Worm (Caenorhabditis elegans) whole organism, L3 larva: ENCODE data around the gene T13C2.2.

Source experiments
- R02D3.7 ChIP-seq: fragments of 150-350 bp; optimal IDR thresholded peaks from 2 replicates; lab custom pipeline; 2014; ENCODE audit warnings: missing biosample characterization, missing genetic modification characterization
- ZK546.5 ChIP-seq: sonication (generic microtip); optimal IDR thresholded peaks from 2 replicates; lab custom pipeline; 2017; ENCODE audit warnings: missing biosample characterization, missing genetic modification characterization
- aly-2 ChIP-seq: fragments of 150-350 bp; optimal IDR thresholded peaks from 2 replicates; lab custom pipeline; 2014; ENCODE audit warnings: missing biosample characterization, missing genetic modification characterization
- ceh-28 ChIP-seq: fragments of 150-350 bp; optimal IDR thresholded peaks from 2 replicates; lab custom pipeline; 2014; ENCODE audit warnings: missing biosample characterization, missing genetic modification reagents, missing genetic modification characterization
- ceh-82 ChIP-seq: fragments of 150-350 bp; optimal IDR thresholded peaks from 2 replicates; lab custom pipeline; 2014; ENCODE audit warnings: missing biosample characterization, missing genetic modification characterization
- ceh-9 ChIP-seq: sonication (generic microtip); optimal IDR thresholded peaks from 2 replicates; lab custom pipeline; 2018; ENCODE audit warnings: missing biosample characterization, missing genetic modification characterization
- egl-27 ChIP-seq: sonication (generic microtip); optimal IDR thresholded peaks from 4 replicates; lab custom pipeline; 2017; ENCODE audit warnings: missing biosample characterization, missing genetic modification reagents, missing genetic modification characterization
- egl-5 ChIP-seq: fragments of 150-350 bp; optimal IDR thresholded peaks from 2 replicates; lab custom pipeline; 2017; ENCODE audit warnings: missing biosample characterization, missing genetic modification reagents, missing genetic modification characterization, inconsistent platforms
- elt-1 ChIP-seq: fragments of 150-350 bp; optimal IDR thresholded peaks from 2 replicates; lab custom pipeline; 2014; ENCODE audit warnings: missing biosample characterization, missing genetic modification characterization
- elt-2 ChIP-seq: sonication (generic microtip); optimal IDR thresholded peaks from 2 replicates; lab custom pipeline; 2016; ENCODE audit warnings: missing genetic modification reagents, mild to moderate bottlenecking, missing genetic modification characterization, missing compliant biosample characterization
- elt-3 ChIP-seq, 3 experiments: fragments of 150-350 bp in 1 of 3; sonication (generic microtip) in 2 of 3; optimal IDR thresholded peaks; 2 replicates in 2 of 3; 4 replicates in 1 of 3; lab custom pipeline; 2014 to 2017; ENCODE audit warnings: missing biosample characterization in 3 of 3, missing genetic modification characterization in 3 of 3
- eor-1 ChIP-seq, 2 experiments: fragments of 150-350 bp; optimal IDR thresholded peaks; 2 replicates each; lab custom pipeline; 2014 to 2018; ENCODE audit warnings: missing biosample characterization in 2 of 2, missing genetic modification characterization in 2 of 2
- fkh-10 ChIP-seq: sonication (generic microtip); optimal IDR thresholded peaks from 2 replicates; lab custom pipeline; 2017; ENCODE audit warnings: missing biosample characterization, missing genetic modification reagents, missing genetic modification characterization
- fkh-2 ChIP-seq: fragments of 150-350 bp; optimal IDR thresholded peaks from 2 replicates; lab custom pipeline; 2014; ENCODE audit warnings: missing biosample characterization, missing genetic modification reagents, missing genetic modification characterization
- fos-1 ChIP-seq: fragments of 150-350 bp; optimal IDR thresholded peaks from 2 replicates; lab custom pipeline; 2014; ENCODE audit warnings: missing biosample characterization, missing genetic modification characterization
- hmg-11 ChIP-seq: sonication (generic microtip); optimal IDR thresholded peaks from 2 replicates; lab custom pipeline; 2016; ENCODE audit warnings: missing genetic modification characterization, missing compliant biosample characterization
- jun-1 ChIP-seq: fragments of 150-350 bp; optimal IDR thresholded peaks from 2 replicates; lab custom pipeline; 2014; ENCODE audit warnings: missing biosample characterization, missing genetic modification reagents, missing genetic modification characterization
- lin-15B ChIP-seq: fragments of 150-350 bp; optimal IDR thresholded peaks from 2 replicates; lab custom pipeline; 2014; ENCODE audit warnings: missing biosample characterization, missing genetic modification characterization
- lin-39 ChIP-seq: fragments of 150-350 bp; optimal IDR thresholded peaks from 2 replicates; lab custom pipeline; 2018; ENCODE audit warnings: missing biosample characterization, missing genetic modification reagents, missing genetic modification characterization
- mdl-1 ChIP-seq: fragments of 150-350 bp; optimal IDR thresholded peaks from 2 replicates; lab custom pipeline; 2014; ENCODE audit warnings: missing biosample characterization, missing genetic modification characterization
- mml-1 ChIP-seq: fragments of 150-350 bp; sonication (generic microtip); optimal IDR thresholded peaks from 3 replicates; lab custom pipeline; 2014; ENCODE audit warnings: missing biosample characterization, missing genetic modification characterization
- nfya-1 ChIP-seq: sonication (generic microtip); optimal IDR thresholded peaks from 2 replicates; lab custom pipeline; 2017; ENCODE audit warnings: missing genetic modification characterization, mild to moderate bottlenecking, missing compliant biosample characterization, antibody characterized with exemption, moderate library complexity; ENCODE audit not compliant: insufficient read depth
- nhr-11 ChIP-seq: fragments of 150-350 bp; optimal IDR thresholded peaks from 2 replicates; lab custom pipeline; 2014; ENCODE audit warnings: missing biosample characterization, missing genetic modification characterization
- nhr-12 ChIP-seq: fragments of 150-350 bp; optimal IDR thresholded peaks from 2 replicates; lab custom pipeline; 2014; ENCODE audit warnings: missing biosample characterization, missing genetic modification characterization
- nhr-237 ChIP-seq: fragments of 150-350 bp; optimal IDR thresholded peaks from 2 replicates; lab custom pipeline; 2014; ENCODE audit warnings: missing biosample characterization, missing genetic modification characterization
- nhr-28 ChIP-seq: fragments of 150-350 bp; optimal IDR thresholded peaks from 2 replicates; lab custom pipeline; 2014; ENCODE audit warnings: missing biosample characterization, missing genetic modification characterization
- nhr-43 ChIP-seq: sonication (generic microtip); optimal IDR thresholded peaks from 2 replicates; lab custom pipeline; 2016; ENCODE audit warnings: mild to moderate bottlenecking, missing genetic modification characterization, missing compliant biosample characterization; ENCODE audit not compliant: poor library complexity, severe bottlenecking
- nhr-67 ChIP-seq: fragments of 150-350 bp; optimal IDR thresholded peaks from 2 replicates; lab custom pipeline; 2014; ENCODE audit warnings: missing biosample characterization, missing genetic modification characterization
- nhr-76 ChIP-seq: fragments of 150-350 bp; sonication (generic microtip); optimal IDR thresholded peaks from 5 replicates; lab custom pipeline; 2014; ENCODE audit warnings: missing biosample characterization, missing genetic modification characterization
- nhr-77 ChIP-seq: fragments of 150-350 bp; optimal IDR thresholded peaks from 2 replicates; lab custom pipeline; 2014; ENCODE audit warnings: missing biosample characterization, missing genetic modification characterization
- pqm-1 ChIP-seq: fragments of 150-350 bp; optimal IDR thresholded peaks from 2 replicates; lab custom pipeline; 2017; ENCODE audit warnings: missing biosample characterization, missing genetic modification characterization, inconsistent platforms
- sea-2 ChIP-seq: fragments of 150-350 bp; sonication (generic microtip); optimal IDR thresholded peaks from 4 replicates; lab custom pipeline; 2014; ENCODE audit warnings: missing biosample characterization, missing genetic modification reagents, missing genetic modification characterization
- skn-1 ChIP-seq: fragments of 150-350 bp; optimal IDR thresholded peaks from 2 replicates; lab custom pipeline; 2014; ENCODE audit warnings: missing biosample characterization, missing genetic modification characterization
- snpc-4 ChIP-seq: fragments of 150-350 bp; optimal IDR thresholded peaks from 2 replicates; lab custom pipeline; 2014; ENCODE audit warnings: missing biosample characterization, missing genetic modification characterization
- tbx-2 ChIP-seq: sonication (generic microtip); optimal IDR thresholded peaks from 2 replicates; lab custom pipeline; 2016; ENCODE audit warnings: mild to moderate bottlenecking, missing genetic modification characterization, missing compliant biosample characterization
- unc-39 ChIP-seq: sonication (generic microtip); optimal IDR thresholded peaks from 4 replicates; lab custom pipeline; 2017; ENCODE audit warnings: missing biosample characterization, missing genetic modification characterization
- zag-1 ChIP-seq: fragments of 150-350 bp; optimal IDR thresholded peaks from 2 replicates; lab custom pipeline; 2014; ENCODE audit warnings: missing biosample characterization, missing genetic modification characterization
- ztf-11 ChIP-seq: fragments of 150-350 bp; optimal IDR thresholded peaks from 2 replicates; lab custom pipeline; 2014; ENCODE audit warnings: missing biosample characterization, missing genetic modification characterization

Gene T13C2.2

ce11 chrII:6776418-6777034 is 15.5 kb upstream of the T13C2.2 start, which contains the start of gene ssup-72 (continued):
- TF ChIP-seq nhr-67 (tag; lab: Kevin White, UChicago) (no peak), lin-15B (peak; percentile 71), R02D3.7 (tag; lab: Kevin White, UChicago) (no peak), mdl-1 (tag; lab: Kevin White, UChicago) (no peak), sea-2 (no peak), nhr-76 (no peak), nhr-43 (tag; lab: Kevin White, UChicago) (peak; percentile 90), nhr-28 (no peak), lin-39 (tag; lab: Kevin White, UChicago) (no peak), ceh-28 (no peak), fkh-2 (tag; lab: Kevin White, UChicago) (no peak), ZK546.5 (tag; lab: Kevin White, UChicago) (no peak), nhr-11 (tag; lab: Kevin White, UChicago) (no peak), aly-2 (tag; lab: Kevin White, UChicago) (no peak), unc-39 (tag; lab: Kevin White, UChicago) (no peak), elt-3 (tag; optimal IDR thresholded peaks at IDR 0.05; lab: Kevin White, UChicago) (no peak), snpc-4 (tag; lab: Kevin White, UChicago) (peak; percentile 63), nhr-77 (no peak), fkh-10 (GFP tag; lab: Kevin White, UChicago) (no peak), hmg-11 (tag; lab: Kevin White, UChicago) (no peak), nhr-12 (tag; lab: Kevin White, UChicago) (no peak)

- TF ChIP-seq ceh-9 (tag; lab: Kevin White, UChicago) (no peak), hmg-11 (tag; lab: Kevin White, UChicago) (no peak), aly-2 (tag; lab: Kevin White, UChicago) (no peak), fkh-10 (GFP tag; lab: Kevin White, UChicago) (no peak), nhr-43 (tag; lab: Kevin White, UChicago) (no peak), ztf-11 (tag; lab: Kevin White, UChicago) (no peak), lin-39 (tag; lab: Kevin White, UChicago) (no peak), unc-39 (tag; lab: Kevin White, UChicago) (no peak)
These were observed 12.9 kb upstream of the T13C2.2 start, which contains the start of gene T13C2.7 for ce11 chrII:6779104-6779503. Gene T13C2.7 (plus strand): TSS chrII:6779404.

- TF ChIP-seq elt-2 (tag; lab: Kevin White, UChicago) (peak; percentile 66), egl-27 (tag; lab: Kevin White, UChicago) (no peak), eor-1 (tag; optimal IDR thresholded peaks at IDR 0.05; lab: Kevin White, UChicago) (no peak), pqm-1 (peak; percentile 30)
- TF ChIP-seq, all 47 proteins: peak for 2
These were observed 10.8 kb upstream of the T13C2.2 start for ce11 chrII:6781231-6781630.

ce11 chrII:6781983-6782382 is 10.0 kb upstream of the T13C2.2 start:
- TF ChIP-seq fos-1 (tag; lab: Kevin White, UChicago) (no peak), zag-1 (tag; lab: Kevin White, UChicago) (no peak), ceh-9 (tag; lab: Kevin White, UChicago) (no peak), mml-1 (no peak), pqm-1 (no peak), unc-39 (tag; lab: Kevin White, UChicago) (no peak), elt-2 (tag; lab: Kevin White, UChicago) (no peak), nhr-43 (tag; lab: Kevin White, UChicago) (no peak), aly-2 (tag; lab: Kevin White, UChicago) (no peak), nhr-77 (no peak), elt-1 (tag; lab: Kevin White, UChicago) (no peak), ZK546.5 (tag; lab: Kevin White, UChicago) (no peak), eor-1 (tag; optimal IDR thresholded peaks at IDR 0.05; lab: Kevin White, UChicago) (no peak)

- TF ChIP-seq fkh-2 (tag; lab: Kevin White, UChicago), result no peak
- TF ChIP-seq nhr-76, result no peak
- TF ChIP-seq fkh-10 (GFP tag; lab: Kevin White, UChicago), result peak; percentile 0
- peak; percentile 83 for TF ChIP-seq ceh-28
- peak; percentile 26 for TF ChIP-seq egl-5 (tag; lab: Kevin White, UChicago)
- TF ChIP-seq tbx-2 (tag; lab: Kevin White, UChicago), result no peak
- TF ChIP-seq nhr-237, result no peak
- TF ChIP-seq unc-39 (tag; lab: Kevin White, UChicago), result no peak
- no peak for TF ChIP-seq mml-1
- TF ChIP-seq jun-1, result peak; percentile 11
- no peak for TF ChIP-seq fos-1 (tag; lab: Kevin White, UChicago)
- TF ChIP-seq zag-1 (tag; lab: Kevin White, UChicago), result no peak
- no peak for TF ChIP-seq nhr-43 (tag; lab: Kevin White, UChicago)
- no peak for TF ChIP-seq nhr-12 (tag; lab: Kevin White, UChicago)
- TF ChIP-seq nhr-28, result no peak
- TF ChIP-seq lin-39 (tag; lab: Kevin White, UChicago), result peak; percentile 57
- no peak for TF ChIP-seq aly-2 (tag; lab: Kevin White, UChicago)
- TF ChIP-seq R02D3.7 (tag; lab: Kevin White, UChicago), result no peak
- peak; percentile 81 for TF ChIP-seq nfya-1 (tag; lab: Kevin White, UChicago)
- TF ChIP-seq elt-3 (tag; optimal IDR thresholded peaks at IDR 0.05; lab: Kevin White, UChicago), result no peak
- TF ChIP-seq lin-15B, result peak; percentile 77
- no peak for TF ChIP-seq skn-1 (tag; lab: Kevin White, UChicago)
- peak; percentile 27 for TF ChIP-seq elt-2 (tag; lab: Kevin White, UChicago)
- TF ChIP-seq eor-1 (tag; optimal IDR thresholded peaks at IDR 0.05; lab: Kevin White, UChicago), result no peak
- TF ChIP-seq mdl-1 (tag; lab: Kevin White, UChicago), result no peak
- TF ChIP-seq ztf-11 (tag; lab: Kevin White, UChicago), result no peak
- TF ChIP-seq ceh-82 (tag; lab: Kevin White, UChicago), result no peak
These were observed 9.2 kb upstream of the T13C2.2 start for ce11 chrII:6782738-6783163.
